Fruit fly (Drosophila melanogaster) whole organism, embryonic: ENCODE data around the gene CG31551.

ENCODE experiments used
- Asciz ChIP-seq: fragments of 200-800 bp; sonication (Bioruptor generic); optimal IDR thresholded peaks from 2 replicates; lab custom pipeline; 2017; ENCODE audit warnings: missing biosample characterization, mild to moderate bottlenecking, missing genetic modification characterization, missing genetic modification reagents
- Atf3 ChIP-seq: fragments of 200-800 bp; sonication (Bioruptor generic); optimal IDR thresholded peaks from 3 replicates; lab custom pipeline; 2016; ENCODE audit warnings: missing biosample characterization, missing genetic modification characterization
- B-H1 ChIP-seq: fragments of 200-800 bp; sonication (Bioruptor generic); IDR thresholded peaks from 3 replicates; pipeline ENCODE4 v1.3.6; 2022; ENCODE audit warnings: missing biosample characterization, missing genetic modification characterization
- CG11723 ChIP-seq: fragments of 200-800 bp; sonication (Bioruptor generic); optimal IDR thresholded peaks from 2 replicates; lab custom pipeline; 2017; ENCODE audit warnings: missing biosample characterization, mild to moderate bottlenecking, missing genetic modification characterization
- CG13296 ChIP-seq: fragments of 200-800 bp; sonication (Bioruptor generic); optimal IDR thresholded peaks from 3 replicates; lab custom pipeline; 2018; ENCODE audit warnings: missing biosample characterization, mild to moderate bottlenecking, missing genetic modification characterization
- CG14667 ChIP-seq: fragments of 200-800 bp; sonication (Bioruptor generic); IDR thresholded peaks from 2 replicates; pipeline ENCODE4 v1.3.6; 2022; ENCODE audit warnings: missing biosample characterization, missing genetic modification characterization
- CG15011 ChIP-seq: fragments of 200-800 bp; sonication (Bioruptor generic); optimal IDR thresholded peaks from 3 replicates; lab custom pipeline; 2018; ENCODE audit warnings: missing biosample characterization, mild to moderate bottlenecking, missing genetic modification characterization
- CG17612 ChIP-seq: fragments of 200-800 bp; sonication (Bioruptor generic); IDR thresholded peaks from 2 replicates; pipeline ENCODE4 v1.3.6; 2022; ENCODE audit warnings: missing biosample characterization, missing genetic modification characterization
- CG2129 ChIP-seq: fragments of 200-800 bp; sonication (Bioruptor generic); IDR thresholded peaks from 2 replicates; pipeline ENCODE4 v1.3.6; 2022; ENCODE audit warnings: missing biosample characterization, missing genetic modification characterization; ENCODE audit not compliant: partially characterized antibody
- CG2875 ChIP-seq: fragments of 200-800 bp; sonication (Bioruptor generic); optimal IDR thresholded peaks from 2 replicates; lab custom pipeline; 2017; ENCODE audit warnings: missing biosample characterization, mild to moderate bottlenecking, missing genetic modification characterization, missing genetic modification reagents
- CG33213 ChIP-seq: fragments of 200-800 bp; sonication (Bioruptor generic); optimal IDR thresholded peaks from 3 replicates; lab custom pipeline; 2016; ENCODE audit warnings: missing biosample characterization, missing genetic modification characterization
- CG3838 ChIP-seq: fragments of 200-800 bp; sonication (Bioruptor generic); optimal IDR thresholded peaks from 3 replicates; lab custom pipeline; 2016; ENCODE audit warnings: missing biosample characterization, missing genetic modification characterization
- CG4617 ChIP-seq: fragments of 200-800 bp; sonication (Bioruptor generic); optimal IDR thresholded peaks from 3 replicates; lab custom pipeline; 2016; ENCODE audit warnings: missing biosample characterization, missing genetic modification characterization, borderline replicate concordance
- CG4854 ChIP-seq: fragments of 200-800 bp; sonication (Bioruptor generic); optimal IDR thresholded peaks from 2 replicates; lab custom pipeline; 2016; ENCODE audit warnings: missing biosample characterization, missing genetic modification characterization, inconsistent platforms
- CG8089 ChIP-seq: fragments of 200-800 bp; sonication (Bioruptor generic); optimal IDR thresholded peaks from 3 replicates; lab custom pipeline; 2016; ENCODE audit warnings: missing biosample characterization, missing genetic modification characterization
- CG8281 ChIP-seq: fragments of 200-800 bp; sonication (Bioruptor generic); optimal IDR thresholded peaks from 2 replicates; lab custom pipeline; 2018; ENCODE audit warnings: missing biosample characterization, mild to moderate bottlenecking, missing genetic modification characterization, moderate library complexity
- CG8944 ChIP-seq: fragments of 200-800 bp; sonication (Bioruptor generic); optimal IDR thresholded peaks from 3 replicates; lab custom pipeline; 2016; ENCODE audit warnings: missing biosample characterization, missing genetic modification characterization
- CTCF ChIP-seq: fragments of 200-800 bp; sonication (Bioruptor generic); optimal IDR thresholded peaks from 2 replicates; lab custom pipeline; 2017; ENCODE audit warnings: missing biosample characterization, mild to moderate bottlenecking, missing genetic modification characterization, moderate library complexity
- Ets97D ChIP-seq: fragments of 200-800 bp; sonication (Bioruptor generic); optimal IDR thresholded peaks from 3 replicates; lab custom pipeline; 2016; ENCODE audit warnings: missing biosample characterization, missing genetic modification characterization
- GATAe ChIP-seq: fragments of 200-800 bp; sonication (Bioruptor generic); conservative IDR thresholded peaks from 2 replicates; pipeline ENCODE4 v1.3.6; 2022; ENCODE audit warnings: missing biosample characterization, missing genetic modification characterization
- HHEX ChIP-seq: fragments of 200-800 bp; sonication (Bioruptor generic); optimal IDR thresholded peaks from 3 replicates; lab custom pipeline; 2017; ENCODE audit warnings: missing biosample characterization, mild to moderate bottlenecking, missing genetic modification characterization, missing genetic modification reagents
- HmgD ChIP-seq: fragments of 200-800 bp; sonication (Bioruptor generic); optimal IDR thresholded peaks from 3 replicates; lab custom pipeline; 2016; ENCODE audit warnings: missing biosample characterization, missing genetic modification characterization
- Hmr ChIP-seq: fragments of 200-800 bp; sonication (Bioruptor generic); optimal IDR thresholded peaks from 3 replicates; lab custom pipeline; 2017; ENCODE audit warnings: mild to moderate bottlenecking, missing biosample characterization, missing genetic modification reagents, missing genetic modification characterization
- Hr78 ChIP-seq, 2 experiments: fragments of 200-800 bp in 1 of 2; fragments of >200 bp in 1 of 2; sonication (Bioruptor generic) in 1 of 2; optimal IDR thresholded peaks; 2 replicates each; lab custom pipeline; 2017 to 2019; ENCODE audit warnings: missing biosample characterization in 2 of 2, missing genetic modification characterization in 2 of 2, mild to moderate bottlenecking in 1 of 2, moderate library complexity in 1 of 2
- Oaz ChIP-seq: fragments of 200-800 bp; sonication (Bioruptor generic); IDR thresholded peaks from 2 replicates; pipeline ENCODE4 v1.3.6; 2022; ENCODE audit warnings: missing biosample characterization, missing genetic modification characterization
- Ravus ChIP-seq: fragments of 200-800 bp; sonication (Bioruptor generic); IDR thresholded peaks from 2 replicates; pipeline ENCODE4 v1.3.6; 2022; ENCODE audit warnings: missing biosample characterization, missing genetic modification characterization
- Rx ChIP-seq: fragments of 200-800 bp; sonication (Bioruptor generic); IDR thresholded peaks from 2 replicates; pipeline ENCODE4 v1.3.6; 2022; ENCODE audit warnings: missing biosample characterization, missing genetic modification characterization
- Sox102F ChIP-seq: fragments of 200-800 bp; sonication (Bioruptor generic); optimal IDR thresholded peaks from 2 replicates; lab custom pipeline; 2018; ENCODE audit warnings: missing biosample characterization, mild to moderate bottlenecking, missing genetic modification characterization, moderate library complexity
- Trl ChIP-seq, 3 experiments: fragments of >200 bp in 2 of 3; fragments of 200-800 bp in 1 of 3; sonication (Bioruptor generic) in 1 of 3; optimal IDR thresholded peaks; 2 replicates in 1 of 3; 3 replicates in 2 of 3; lab custom pipeline; 2016 to 2017; ENCODE audit warnings: missing biosample characterization in 1 of 3, missing genetic modification characterization in 1 of 3
- ap ChIP-seq: fragments of 200-800 bp; sonication (Bioruptor generic); IDR thresholded peaks from 2 replicates; pipeline ENCODE4 v1.3.6; 2022; ENCODE audit warnings: missing biosample characterization, missing genetic modification characterization
- ara ChIP-seq: fragments of 200-800 bp; sonication (Bioruptor generic); IDR thresholded peaks from 2 replicates; pipeline ENCODE4 v1.3.6; 2022; ENCODE audit warnings: missing biosample characterization, missing genetic modification characterization
- cg ChIP-seq: fragments of 200-800 bp; sonication (Bioruptor generic); optimal IDR thresholded peaks from 3 replicates; lab custom pipeline; 2019; ENCODE audit warnings: missing biosample characterization, mild to moderate bottlenecking, missing genetic modification characterization, moderate library complexity
- crol ChIP-seq: fragments of 200-800 bp; sonication (Bioruptor generic); IDR thresholded peaks from 2 replicates; pipeline ENCODE4 v1.3.6; 2022; ENCODE audit warnings: missing biosample characterization, missing genetic modification characterization
- dan ChIP-seq: fragments of 200-800 bp; sonication (Bioruptor generic); IDR thresholded peaks from 2 replicates; pipeline ENCODE4 v1.3.6; 2022; ENCODE audit warnings: missing biosample characterization, missing genetic modification characterization
- dimm ChIP-seq: fragments of 200-800 bp; sonication (Bioruptor generic); IDR thresholded peaks from 2 replicates; pipeline ENCODE4 v1.3.6; 2022; ENCODE audit warnings: missing biosample characterization, missing genetic modification characterization
- dysf ChIP-seq: fragments of 200-800 bp; sonication (Bioruptor generic); IDR thresholded peaks from 3 replicates; pipeline ENCODE4 v1.3.6; 2022; ENCODE audit warnings: missing biosample characterization, missing genetic modification characterization
- gcm2 ChIP-seq: fragments of 200-800 bp; sonication (Bioruptor generic); optimal IDR thresholded peaks from 2 replicates; lab custom pipeline; 2016; ENCODE audit warnings: missing biosample characterization, missing genetic modification characterization
- klu ChIP-seq: fragments of 200-800 bp; sonication (Bioruptor generic); IDR thresholded peaks from 2 replicates; pipeline ENCODE4 v1.3.6; 2022; ENCODE audit warnings: missing biosample characterization, missing genetic modification characterization
- lilli ChIP-seq: fragments of 200-800 bp; sonication (Bioruptor generic); optimal IDR thresholded peaks from 3 replicates; lab custom pipeline; 2016; ENCODE audit warnings: missing biosample characterization, missing genetic modification characterization
- phol ChIP-seq: fragments of 200-800 bp; sonication (Bioruptor generic); optimal IDR thresholded peaks from 3 replicates; lab custom pipeline; 2018; ENCODE audit warnings: missing biosample characterization, mild to moderate bottlenecking, missing genetic modification characterization, moderate library complexity
- psq ChIP-seq: fragments of 200-800 bp; sonication (Bioruptor generic); optimal IDR thresholded peaks from 2 replicates; lab custom pipeline; 2017; ENCODE audit warnings: missing biosample characterization, missing genetic modification characterization
- schlank ChIP-seq: fragments of 200-800 bp; sonication (Bioruptor generic); optimal IDR thresholded peaks from 2 replicates; lab custom pipeline; 2018; ENCODE audit warnings: missing biosample characterization, mild to moderate bottlenecking, missing genetic modification characterization
- sens-2 ChIP-seq: fragments of 200-800 bp; sonication (Bioruptor generic); IDR thresholded peaks from 2 replicates; pipeline ENCODE4 v1.3.6; 2022; ENCODE audit warnings: missing biosample characterization, missing genetic modification characterization
- sna ChIP-seq: fragments of 200-800 bp; sonication (Bioruptor generic); IDR thresholded peaks from 2 replicates; pipeline ENCODE4 v1.3.6; 2022; ENCODE audit warnings: missing biosample characterization, missing genetic modification characterization; ENCODE audit not compliant: partially characterized antibody
- stc ChIP-seq: fragments of 200-800 bp; sonication (Bioruptor generic); IDR thresholded peaks from 2 replicates; pipeline ENCODE4 v1.3.6; 2022; ENCODE audit warnings: missing biosample characterization, missing genetic modification characterization
- tin ChIP-seq: fragments of 200-800 bp; sonication (Bioruptor generic); optimal IDR thresholded peaks from 3 replicates; lab custom pipeline; 2016; ENCODE audit warnings: missing biosample characterization, missing genetic modification characterization
- toy ChIP-seq: fragments of 200-800 bp; sonication (Bioruptor generic); IDR thresholded peaks from 2 replicates; pipeline ENCODE4 v1.3.6; 2022; ENCODE audit warnings: missing biosample characterization, missing genetic modification characterization
- unpg ChIP-seq: fragments of 200-800 bp; sonication (Bioruptor generic); optimal IDR thresholded peaks from 3 replicates; lab custom pipeline; 2018; ENCODE audit warnings: missing biosample characterization, mild to moderate bottlenecking, missing genetic modification characterization, moderate library complexity
- wek ChIP-seq: fragments of 200-800 bp; sonication (Bioruptor generic); optimal IDR thresholded peaks from 3 replicates; lab custom pipeline; 2018; ENCODE audit warnings: missing biosample characterization, mild to moderate bottlenecking, missing genetic modification characterization, moderate library complexity

CG31551 gene

dm6 chr3R:5671265-5671663 lies 43.6 kb downstream of the CG31551 start (continued):
- no peak for TF ChIP-seq Asciz (GFP tag; lab: Kevin White, UChicago)
- TF ChIP-seq toy: no peak
- TF ChIP-seq crol: peak; percentile 77
- TF ChIP-seq klu (GFP tag; lab: Robert Waterston, UW): no peak
- TF ChIP-seq wek (GFP tag; lab: Kevin White, UChicago): no peak
- TF ChIP-seq stc (GFP tag; lab: Robert Waterston, UW): no peak
- TF ChIP-seq CG4854 (GFP tag; lab: Kevin White, UChicago): no peak
- no peak for TF ChIP-seq psq (GFP tag; lab: Kevin White, UChicago)
- TF ChIP-seq CG13296 (GFP tag; lab: Kevin White, UChicago): no peak
- TF ChIP-seq HmgD: no peak
- no peak for TF ChIP-seq Rx (GFP tag; lab: Robert Waterston, UW)
- TF ChIP-seq dan (GFP tag; lab: Robert Waterston, UW): no peak
- TF ChIP-seq Trl (optimal IDR thresholded peaks at IDR 0.05; lab: Kevin White, UChicago): peak in 1 of 2 experiments; percentile 32
- no peak for TF ChIP-seq Trl (GFP tag; optimal IDR thresholded peaks at IDR 0.05; lab: Kevin White, UChicago)
- TF ChIP-seq Ets97D (GFP tag; lab: Kevin White, UChicago): no peak
- TF ChIP-seq B-H1: no peak
- TF ChIP-seq cg (GFP tag; lab: Kevin White, UChicago): peak; percentile 22

DNA sequence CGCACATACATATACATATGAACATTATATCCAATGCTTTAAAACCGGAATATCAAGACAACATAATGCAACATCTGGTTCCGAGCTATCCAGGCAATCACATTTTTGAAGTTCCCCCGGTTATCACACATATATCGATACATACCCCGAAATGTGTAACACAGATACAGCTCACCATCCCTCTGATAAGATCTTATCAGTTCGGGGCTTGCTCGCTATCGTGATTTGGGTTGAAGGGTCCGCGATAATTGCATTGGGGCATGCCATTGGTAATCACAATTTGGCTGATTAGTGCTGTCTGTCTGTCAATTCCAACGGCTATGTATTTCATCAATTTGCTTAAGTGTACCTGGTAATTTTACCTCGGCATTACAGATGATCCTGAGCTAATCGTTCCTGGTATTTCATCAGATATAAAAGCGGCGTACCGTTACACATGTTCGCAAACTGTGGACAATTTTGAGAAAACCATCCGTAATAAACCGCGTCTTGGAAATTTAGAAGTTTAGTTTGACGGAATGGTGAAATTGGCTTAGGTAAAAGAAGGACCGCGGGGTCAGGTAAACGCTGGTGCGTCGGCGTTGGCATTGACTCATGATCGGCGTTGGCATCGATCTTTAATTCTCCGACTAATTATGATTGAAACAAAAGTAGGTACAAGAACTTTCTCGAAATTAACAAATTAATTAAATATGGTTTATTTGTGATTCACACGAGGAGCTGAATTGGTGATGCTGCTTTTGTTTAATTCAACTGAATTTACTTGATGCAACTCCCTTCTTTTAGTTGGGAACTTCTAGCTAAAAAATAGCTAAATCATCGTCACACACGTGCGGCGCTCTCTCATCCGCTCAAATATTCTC lies 44.4 kb downstream of the CG31551 start:
- TF ChIP-seq CG15011: no peak
- TF ChIP-seq CG11723 (GFP tag; lab: Kevin White, UChicago): no peak
- no peak for TF ChIP-seq Asciz (GFP tag; lab: Kevin White, UChicago)
- no peak for TF ChIP-seq Atf3 (GFP tag; lab: Kevin White, UChicago)
- TF ChIP-seq CG2875 (GFP tag; lab: Kevin White, UChicago): no peak
- no peak for TF ChIP-seq unpg (GFP tag; lab: Kevin White, UChicago)
- no peak for TF ChIP-seq CG2129
- TF ChIP-seq CG8281 (tag; lab: Kevin White, UChicago): peak; percentile 14
- TF ChIP-seq gcm2 (GFP tag; lab: Kevin White, UChicago): peak; percentile 58
- TF ChIP-seq ara (GFP tag; lab: Robert Waterston, UW): no peak
- no peak for TF ChIP-seq sna (GFP tag; lab: Robert Waterston, UW)
- TF ChIP-seq Hr78 (GFP tag; optimal IDR thresholded peaks at IDR 0.05; lab: Kevin White, UChicago): no peak
- TF ChIP-seq dysf: no peak
- no peak for TF ChIP-seq Hmr (GFP tag; lab: Kevin White, UChicago)
- no peak for TF ChIP-seq HHEX
- no peak for TF ChIP-seq CG14667 (GFP tag; lab: Robert Waterston, UW)
- peak; percentile 61; the same call in 1 of the 2 replicates for TF ChIP-seq GATAe (GFP tag; lab: Robert Waterston, UW)
- no peak for TF ChIP-seq CG8944 (GFP tag; lab: Kevin White, UChicago)
- TF ChIP-seq CG17612 (GFP tag; lab: Robert Waterston, UW): no peak
- no peak for TF ChIP-seq phol (tag; lab: Kevin White, UChicago)
- no peak for TF ChIP-seq Sox102F (GFP tag; lab: Kevin White, UChicago)
- no peak for TF ChIP-seq CTCF (GFP tag; lab: Kevin White, UChicago)
- TF ChIP-seq dimm (GFP tag; lab: Robert Waterston, UW): no peak
- no peak for TF ChIP-seq CG8089 (GFP tag; lab: Kevin White, UChicago)
- no peak for TF ChIP-seq Ravus (GFP tag; lab: Robert Waterston, UW)
- TF ChIP-seq CG4617 (GFP tag; lab: Kevin White, UChicago): no peak
- no peak for TF ChIP-seq CG3838 (GFP tag; lab: Kevin White, UChicago)
- TF ChIP-seq sens-2 (GFP tag; lab: Robert Waterston, UW): 0 out of 2 replicates have a peak, but pooled peaks have one; percentile 9
- TF ChIP-seq lilli: no peak
- TF ChIP-seq Oaz (GFP tag; lab: Robert Waterston, UW): no peak
- TF ChIP-seq ap: no peak
- TF ChIP-seq tin (GFP tag; lab: Kevin White, UChicago): no peak
- no peak for TF ChIP-seq schlank (tag; lab: Kevin White, UChicago)
- no peak for TF ChIP-seq CG33213
